Worm (Caenorhabditis elegans) whole organism, midembryonic: ENCODE data around the gene srx-48.
"Not testable (repeated sequence)": the region's sequence is repeated elsewhere in the genome, so short reads cannot be mapped to it uniquely, and the experiment has no call there.

ENCODE experiments used
- T22C8.4 ChIP-seq: fragments of 200-800 bp; sonication (Bioruptor generic); IDR thresholded peaks from 2 replicates; pipeline ENCODE4 v1.3.6; 2022; ENCODE audit warnings: missing genetic modification characterization, missing compliant biosample characterization
- cog-1 ChIP-seq: sonication (generic microtip); optimal IDR thresholded peaks from 2 replicates; lab custom pipeline; 2016; ENCODE audit warnings: missing genetic modification characterization, missing compliant biosample characterization
- flt-1 ChIP-seq: fragments of 200-800 bp; sonication (Bioruptor generic); IDR thresholded peaks from 2 replicates; pipeline ENCODE4 v1.3.6; 2022; ENCODE audit warnings: missing genetic modification characterization, missing compliant biosample characterization
- klf-2 ChIP-seq: fragments of 200-800 bp; sonication (Bioruptor generic); conservative IDR thresholded peaks from 2 replicates; pipeline ENCODE4 v1.3.6; 2022; ENCODE audit warnings: missing genetic modification reagents, missing genetic modification characterization, missing compliant biosample characterization
- med-1 ChIP-seq: sonication (generic microtip); optimal IDR thresholded peaks from 2 replicates; lab custom pipeline; 2017; ENCODE audit warnings: missing genetic modification characterization, mild to moderate bottlenecking, missing compliant biosample characterization, antibody characterized with exemption, missing genetic modification reagents; ENCODE audit not compliant: insufficient read depth
- ref-1 ChIP-seq: fragments of 200-800 bp; sonication (Bioruptor generic); conservative IDR thresholded peaks from 2 replicates; pipeline ENCODE4 v1.3.6; 2022; ENCODE audit warnings: missing genetic modification reagents, missing genetic modification characterization, missing compliant biosample characterization
- tab-1 ChIP-seq: fragments of 200-800 bp; sonication (Bioruptor generic); IDR thresholded peaks from 2 replicates; pipeline ENCODE4 v1.3.6; 2022; ENCODE audit warnings: missing genetic modification characterization, missing compliant biosample characterization
- ztf-23 ChIP-seq: fragments of 200-800 bp; sonication (Bioruptor generic); IDR thresholded peaks from 2 replicates; pipeline ENCODE4 v1.3.6; 2022; ENCODE audit warnings: missing genetic modification reagents, missing genetic modification characterization, missing compliant biosample characterization
- ztf-29 ChIP-seq: fragments of 200-800 bp; sonication (Bioruptor generic); IDR thresholded peaks from 2 replicates; pipeline ENCODE4 v1.3.6; 2022; ENCODE audit warnings: missing genetic modification reagents, missing genetic modification characterization, missing compliant biosample characterization

srx-48 gene

DNA sequence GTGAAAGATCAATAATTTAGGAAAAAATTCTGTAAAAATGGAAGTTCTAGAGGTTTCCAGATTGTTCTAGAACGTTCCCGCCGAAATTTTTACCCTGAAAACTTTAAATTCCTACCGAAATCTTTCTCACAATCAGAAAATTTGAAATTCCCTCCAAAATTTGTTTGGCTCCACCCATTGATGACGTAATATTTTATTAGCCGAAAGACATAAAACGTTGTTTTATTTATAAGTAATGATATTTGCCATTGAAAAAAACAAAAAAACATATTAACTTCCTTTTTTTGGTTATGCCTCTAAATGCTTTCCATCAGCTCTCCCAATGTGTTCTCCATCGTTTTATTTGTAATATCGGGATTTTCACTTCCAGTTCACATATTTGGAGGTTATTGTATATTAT, 26.8 kb upstream of the srx-48 start, which contains the start of gene srh-295:
TSS of gene srh-295 (plus strand) at position 301 of the 400 bp plus-strand sequence.
- no peak for TF ChIP-seq ztf-29 (GFP tag; lab: Robert Waterston, UW)
- no peak for TF ChIP-seq klf-2 (GFP tag; lab: Robert Waterston, UW)
- no peak for TF ChIP-seq ztf-23 (GFP tag; lab: Robert Waterston, UW)
- TF ChIP-seq med-1 (GFP tag; lab: Kevin White, UChicago), result no peak
- TF ChIP-seq flt-1, result no peak
- TF ChIP-seq cog-1 (tag; lab: Kevin White, UChicago), result no peak
- no peak for TF ChIP-seq ref-1 (GFP tag; lab: Robert Waterston, UW)
- no peak for TF ChIP-seq tab-1 (GFP tag; lab: Robert Waterston, UW)
- no peak for TF ChIP-seq T22C8.4 (GFP tag; lab: Robert Waterston, UW)

ce11 chrV:15327745-15328447, 24.4 kb upstream of the srx-48 start, which contains the start of gene ZK1037.6:
TSS of gene ZK1037.6 (minus strand) at chrV:15327795.
- TF ChIP-seq flt-1, result no peak

DNA sequence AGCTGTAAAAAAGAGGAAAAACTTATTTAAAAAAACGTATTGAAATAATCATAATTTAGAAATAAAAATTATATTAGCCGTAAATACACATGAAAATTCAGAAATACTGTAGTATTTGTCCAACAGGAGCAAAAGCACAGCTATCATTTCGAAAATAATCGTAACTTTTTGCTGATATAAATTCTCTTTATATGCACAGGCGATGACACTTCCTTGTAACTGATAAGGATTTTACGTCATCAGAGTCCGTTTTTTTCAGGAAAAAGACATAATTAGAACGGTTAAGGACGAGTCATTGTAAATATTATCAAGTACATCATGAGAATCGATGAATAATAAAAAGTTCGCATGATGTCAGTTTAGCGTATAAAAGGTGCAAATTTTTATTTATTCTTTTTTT, 19.9 kb upstream of the srx-48 start:
- TF ChIP-seq med-1 (GFP tag; lab: Kevin White, UChicago) (no peak), klf-2 (GFP tag; lab: Robert Waterston, UW) (no peak), ztf-23 (GFP tag; lab: Robert Waterston, UW) (no peak), ref-1 (GFP tag; lab: Robert Waterston, UW) (no peak), flt-1 (no peak), ztf-29 (GFP tag; lab: Robert Waterston, UW) (no peak), tab-1 (GFP tag; lab: Robert Waterston, UW) (no peak), T22C8.4 (GFP tag; lab: Robert Waterston, UW) (no peak), cog-1 (tag; lab: Kevin White, UChicago) (no peak)

ce11 chrV:15322653-15323052, 19.1 kb upstream of the srx-48 start, which contains the start of gene nhr-247:
TSS of gene nhr-247 (plus strand) at chrV:15322982.
- not testable (repeated sequence) for TF ChIP-seq ztf-23 (GFP tag; lab: Robert Waterston, UW); med-1 (GFP tag; lab: Kevin White, UChicago); tab-1 (GFP tag; lab: Robert Waterston, UW)

DNA sequence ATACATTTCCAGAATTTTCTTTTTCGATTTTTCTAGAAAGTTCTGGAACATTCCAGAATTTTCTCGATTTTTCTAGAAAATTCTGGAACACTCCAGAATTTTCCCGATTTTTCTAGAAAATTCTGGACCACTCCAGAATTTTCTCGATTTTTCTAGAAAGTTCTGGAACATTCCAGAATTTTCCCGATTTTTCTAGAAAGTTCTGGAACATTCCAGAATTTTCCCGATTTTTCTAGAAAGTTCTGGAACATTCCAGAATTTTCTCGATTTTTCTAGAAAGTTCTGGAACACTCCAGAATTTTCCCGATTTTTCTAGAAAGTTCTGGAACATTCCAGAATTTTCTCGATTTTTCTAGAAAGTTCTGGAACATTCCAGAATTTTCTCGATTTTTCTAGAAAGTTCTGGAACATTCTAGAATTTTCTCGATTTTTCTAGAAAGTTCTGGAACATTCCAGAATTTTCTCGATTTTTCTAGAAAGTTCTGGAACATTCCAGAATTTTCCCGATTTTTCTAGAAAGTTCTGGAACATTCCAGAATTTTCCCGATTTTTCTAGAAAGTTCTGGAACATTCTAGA, 17.3 kb upstream of the srx-48 start:
- TF ChIP-seq flt-1, result peak; percentile 84

DNA sequence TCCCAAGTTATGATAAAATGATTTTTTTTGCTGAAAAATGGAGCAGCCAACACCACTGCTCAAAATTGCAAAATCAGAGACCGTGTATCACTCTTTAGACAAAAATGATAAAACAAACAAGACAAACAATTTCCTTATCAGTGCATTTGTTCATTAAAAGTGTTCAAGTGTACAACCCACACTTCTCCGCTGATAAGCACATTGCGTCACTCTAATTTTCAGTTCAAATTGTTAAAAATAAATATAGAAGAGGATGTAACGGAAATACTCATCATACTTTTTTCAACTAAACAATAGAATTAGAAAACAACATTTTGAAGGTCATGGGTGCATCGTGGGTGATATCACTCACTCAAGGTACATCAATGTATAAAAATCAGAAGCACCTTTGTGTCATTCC, 15.1 kb upstream of the srx-48 start, which contains the start of gene nhr-291:
TSS of gene nhr-291 (plus strand) at position 324 of the 400 bp plus-strand sequence.
- TF ChIP-seq ztf-23 (GFP tag; lab: Robert Waterston, UW) (no peak), ref-1 (GFP tag; lab: Robert Waterston, UW) (no peak), T22C8.4 (GFP tag; lab: Robert Waterston, UW) (no peak), klf-2 (GFP tag; lab: Robert Waterston, UW) (no peak), flt-1 (no peak), tab-1 (GFP tag; lab: Robert Waterston, UW) (no peak), med-1 (GFP tag; lab: Kevin White, UChicago) (no peak), cog-1 (tag; lab: Kevin White, UChicago) (no peak), ztf-29 (GFP tag; lab: Robert Waterston, UW) (no peak)

DNA sequence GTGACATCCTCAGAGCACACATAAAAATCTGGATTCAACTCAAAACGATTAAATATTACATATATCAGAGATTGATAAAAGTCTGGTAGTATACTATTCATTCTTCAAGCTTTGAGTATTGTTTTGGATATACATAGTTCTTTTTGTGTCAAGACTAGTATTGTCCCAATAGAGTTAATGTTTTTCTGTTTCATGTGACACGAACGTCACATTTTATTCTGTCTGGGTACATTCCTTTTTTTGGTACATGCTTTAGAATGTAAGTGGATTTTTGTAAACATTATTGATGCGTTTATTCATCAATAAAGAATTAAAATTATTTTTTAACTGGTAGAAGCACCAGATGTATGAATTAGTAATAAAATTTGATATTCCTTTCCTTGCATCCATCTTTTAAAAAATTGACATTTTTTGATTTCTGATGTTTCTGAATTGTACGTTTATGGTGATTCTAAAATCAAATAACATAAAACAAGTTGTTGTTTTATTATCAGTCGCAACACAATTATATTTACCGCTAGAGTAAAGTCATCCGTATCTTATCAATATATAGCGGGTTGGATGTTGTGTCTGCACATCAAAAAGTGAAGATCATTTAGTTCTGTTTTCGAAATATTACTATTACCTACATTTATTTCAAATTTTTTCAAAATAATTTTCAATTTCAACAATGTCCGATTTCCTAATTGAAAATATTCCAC, 12.5 kb upstream of the srx-48 start, which contains the start of the genes srt-22 and nhr-246:
TSS of gene srt-22 (minus strand) at position 101 of the 701 bp plus-strand sequence.
TSS of gene nhr-246 (plus strand) at position 651 of the 701 bp plus-strand sequence.
- TF ChIP-seq med-1 (GFP tag; lab: Kevin White, UChicago), result no peak
- TF ChIP-seq klf-2 (GFP tag; lab: Robert Waterston, UW), result no peak
- TF ChIP-seq T22C8.4 (GFP tag; lab: Robert Waterston, UW), result no peak
- TF ChIP-seq ztf-23 (GFP tag; lab: Robert Waterston, UW), result no peak
- no peak for TF ChIP-seq flt-1
- TF ChIP-seq tab-1 (GFP tag; lab: Robert Waterston, UW), result no peak
- no peak for TF ChIP-seq ref-1 (GFP tag; lab: Robert Waterston, UW)
- TF ChIP-seq cog-1 (tag; lab: Kevin White, UChicago), result no peak
- no peak for TF ChIP-seq ztf-29 (GFP tag; lab: Robert Waterston, UW)

- no peak for TF ChIP-seq T22C8.4 (GFP tag; lab: Robert Waterston, UW)
- TF ChIP-seq med-1 (GFP tag; lab: Kevin White, UChicago), result no peak
- TF ChIP-seq tab-1 (GFP tag; lab: Robert Waterston, UW), result no peak
- no peak for TF ChIP-seq ztf-29 (GFP tag; lab: Robert Waterston, UW)
- TF ChIP-seq ref-1 (GFP tag; lab: Robert Waterston, UW), result no peak
- no peak for TF ChIP-seq klf-2 (GFP tag; lab: Robert Waterston, UW)
- TF ChIP-seq ztf-23 (GFP tag; lab: Robert Waterston, UW), result no peak
- no peak for TF ChIP-seq flt-1
- no peak for TF ChIP-seq cog-1 (tag; lab: Kevin White, UChicago)
These were observed 10.0 kb upstream of the srx-48 start for ce11 chrV:15313529-15313928.

DNA sequence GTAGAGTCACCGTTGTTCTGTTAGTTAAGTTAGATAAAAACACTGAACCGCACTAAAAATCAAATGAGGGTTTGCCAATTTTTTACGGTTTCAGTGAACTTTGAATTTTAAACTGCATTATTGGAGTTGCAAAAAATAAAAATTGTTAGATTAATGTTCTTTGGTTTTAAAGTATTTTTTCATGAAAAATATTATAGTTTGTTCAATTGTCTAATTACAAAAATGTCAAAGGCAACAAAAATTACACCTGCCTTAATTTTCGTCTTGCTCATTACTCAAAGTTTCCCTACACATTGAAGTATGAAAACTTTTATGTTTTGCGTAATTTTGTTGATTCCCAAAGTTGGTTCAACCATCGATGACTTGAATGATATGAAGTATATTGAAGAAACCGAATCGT, 7.3 kb upstream of the srx-48 start, which contains the start of gene irld-62:
TSS of gene irld-62 (plus strand) at position 301 of the 400 bp plus-strand sequence.
- no peak for TF ChIP-seq flt-1
- TF ChIP-seq tab-1 (GFP tag; lab: Robert Waterston, UW), result no peak
- no peak for TF ChIP-seq klf-2 (GFP tag; lab: Robert Waterston, UW)
- TF ChIP-seq cog-1 (tag; lab: Kevin White, UChicago), result no peak
- TF ChIP-seq ref-1 (GFP tag; lab: Robert Waterston, UW), result no peak
- no peak for TF ChIP-seq med-1 (GFP tag; lab: Kevin White, UChicago)
